Worm (Caenorhabditis elegans): Measurements from ENCODE around the gene R09A8.5.

R09A8.5 gene

ce11 chrX:12664443-12664842 lies 24.1 kb upstream of the R09A8.5 start:
- TF ChIP-seq tbx-8 (GFP tag; optimal IDR thresholded peaks at IDR 0.05) = no peak
- no peak for TF ChIP-seq ham-2 (GFP tag; optimal IDR thresholded peaks at IDR 0.05)
- no peak for TF ChIP-seq mls-2 (tag; optimal IDR thresholded peaks at IDR 0.05)
- no peak for TF ChIP-seq unc-39 (tag; optimal IDR thresholded peaks at IDR 0.05)
- no peak for TF ChIP-seq lin-32 (GFP tag; optimal IDR thresholded peaks at IDR 0.05)
- no peak for TF ChIP-seq nhr-28 (tag; optimal IDR thresholded peaks at IDR 0.05)
- TF ChIP-seq flh-1 (GFP tag; optimal IDR thresholded peaks at IDR 0.05) = no peak
- no peak for TF ChIP-seq hlh-1 (tag; optimal IDR thresholded peaks at IDR 0.05)
- TF ChIP-seq snpc-4 (tag; optimal IDR thresholded peaks at IDR 0.05) = no peak
- TF ChIP-seq ceh-83 (GFP tag; optimal IDR thresholded peaks at IDR 0.05) = no peak
- TF ChIP-seq nhr-237 (tag; optimal IDR thresholded peaks at IDR 0.05) = no peak
- no peak for TF ChIP-seq ceh-39 (tag; optimal IDR thresholded peaks at IDR 0.05)
- no peak for TF ChIP-seq sptf-1 (tag; optimal IDR thresholded peaks at IDR 0.05)
- no peak for TF ChIP-seq zip-8 (tag; optimal IDR thresholded peaks at IDR 0.05)
- no peak for TF ChIP-seq unc-62 (GFP tag; optimal IDR thresholded peaks at IDR 0.05)
- no peak for TF ChIP-seq drap-1 (GFP tag; optimal IDR thresholded peaks at IDR 0.05)
- TF ChIP-seq unc-120 (tag; optimal IDR thresholded peaks at IDR 0.05; ENCODE audit: poor library complexity, severe bottlenecking) = no peak
- TF ChIP-seq ceh-43 (GFP tag; optimal IDR thresholded peaks at IDR 0.05) = no peak
- no peak for TF ChIP-seq M03D4.4 (tag; optimal IDR thresholded peaks at IDR 0.05)

- TF ChIP-seq ces-1 (GFP tag; optimal IDR thresholded peaks at IDR 0.05) (peak; percentile 53), tbx-8 (GFP tag; optimal IDR thresholded peaks at IDR 0.05) (no peak), M03D4.4 (tag; optimal IDR thresholded peaks at IDR 0.05) (no peak)
These were observed 23.2 kb upstream of the R09A8.5 start, which contains the start of gene nlp-76 for ce11 chrX:12663537-12663936. Gene nlp-76 (minus strand): TSS chrX:12663903.

ce11 chrX:12663114-12663513 lies 22.8 kb upstream of the R09A8.5 start:
- TF ChIP-seq mab-5 (tag; optimal IDR thresholded peaks at IDR 0.05) = no peak

- TF ChIP-seq bed-3 (GFP tag; optimal IDR thresholded peaks at IDR 0.05) (peak; percentile 76), nhr-12 (tag; optimal IDR thresholded peaks at IDR 0.05) (no peak), mep-1 (tag; optimal IDR thresholded peaks at IDR 0.05) (peak; percentile 34), lsy-2 (tag; optimal IDR thresholded peaks at IDR 0.05) (no peak), unc-39 (tag; optimal IDR thresholded peaks at IDR 0.05) (no peak), elt-3 (tag; optimal IDR thresholded peaks at IDR 0.05) (no peak), sptf-1 (tag; optimal IDR thresholded peaks at IDR 0.05) (peak; percentile 92), lin-13 (tag; optimal IDR thresholded peaks at IDR 0.05) (peak; percentile 18), pha-4 (tag; optimal IDR thresholded peaks at IDR 0.05) (peak; percentile 53), ceh-43 (GFP tag; optimal IDR thresholded peaks at IDR 0.05) (peak; percentile 81), M03D4.4 (tag; optimal IDR thresholded peaks at IDR 0.05) (peak; percentile 88), unc-62 (GFP tag; optimal IDR thresholded peaks at IDR 0.05) (no peak), mab-5 (tag; optimal IDR thresholded peaks at IDR 0.05) (no peak), flh-1 (GFP tag; optimal IDR thresholded peaks at IDR 0.05) (peak; percentile 74), mls-2 (tag; optimal IDR thresholded peaks at IDR 0.05) (peak; percentile 92), tbx-8 (GFP tag; optimal IDR thresholded peaks at IDR 0.05) (peak; percentile 77), ham-2 (GFP tag; optimal IDR thresholded peaks at IDR 0.05) (peak; percentile 83), ceh-39 (tag; optimal IDR thresholded peaks at IDR 0.05) (no peak), cnd-1 (tag; optimal IDR thresholded peaks at IDR 0.05) (peak; percentile 89), snpc-4 (tag; optimal IDR thresholded peaks at IDR 0.05) (no peak), nhr-28 (tag; optimal IDR thresholded peaks at IDR 0.05) (peak; percentile 18), sem-2 (GFP tag; optimal IDR thresholded peaks at IDR 0.05) (peak; percentile 82), ceh-83 (GFP tag; optimal IDR thresholded peaks at IDR 0.05) (peak; percentile 90), blmp-1 (tag; optimal IDR thresholded peaks at IDR 0.05) (no peak), unc-120 (tag; optimal IDR thresholded peaks at IDR 0.05; ENCODE audit: poor library complexity, severe bottlenecking) (peak; percentile 83), nhr-237 (tag; optimal IDR thresholded peaks at IDR 0.05) (no peak), drap-1 (GFP tag; optimal IDR thresholded peaks at IDR 0.05) (peak; percentile 91), hlh-1 (tag; optimal IDR thresholded peaks at IDR 0.05) (no peak), ztf-11 (tag; optimal IDR thresholded peaks at IDR 0.05) (no peak), elt-1 (tag; optimal IDR thresholded peaks at IDR 0.05; ENCODE audit: borderline replicate concordance, insufficient read depth) (no peak), lin-32 (GFP tag; optimal IDR thresholded peaks at IDR 0.05) (peak; percentile 62), nhr-76 (tag; optimal IDR thresholded peaks at IDR 0.05) (no peak), ces-1 (GFP tag; optimal IDR thresholded peaks at IDR 0.05) (peak; percentile 2), nhr-2 (tag; optimal IDR thresholded peaks at IDR 0.05) (no peak), zip-8 (tag; optimal IDR thresholded peaks at IDR 0.05) (no peak)
These were observed 20.8 kb upstream of the R09A8.5 start for ce11 chrX:12661091-12661526.
